Worm (Caenorhabditis elegans): ENCODE data around the gene cisd-3.1.

DNA sequence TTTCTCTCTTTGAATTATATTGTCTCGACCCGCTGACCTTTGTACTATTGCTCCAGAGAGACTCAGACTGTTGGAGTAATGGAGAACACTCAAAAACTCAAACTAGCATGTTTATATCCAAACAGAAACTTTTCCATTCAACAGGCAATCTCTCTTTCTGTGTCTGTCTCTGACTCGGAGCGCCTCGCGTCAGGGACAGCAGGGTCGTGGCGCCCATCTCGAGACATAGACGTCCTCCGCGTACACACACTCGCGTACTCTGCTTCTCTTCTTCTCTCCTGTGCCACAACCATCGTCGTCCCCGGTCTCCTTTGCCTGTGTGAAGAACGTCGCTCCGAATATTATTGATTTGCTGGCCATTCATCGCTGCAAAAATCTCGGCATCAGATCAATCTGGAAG, 9.3 kb downstream of the cisd-3.1 start:
- TF ChIP-seq snpc-4 (tag; optimal IDR thresholded peaks at IDR 0.05) (peak; percentile 23), ama-1 (optimal IDR thresholded peaks at IDR 0.05) (no peak), jun-1 (tag; optimal IDR thresholded peaks at IDR 0.05) (peak; percentile 57), unc-62 (GFP tag; optimal IDR thresholded peaks at IDR 0.05) (no peak), mep-1 (tag; optimal IDR thresholded peaks at IDR 0.05) (peak; percentile 61), ceh-82 (tag; optimal IDR thresholded peaks at IDR 0.05) (peak in 2 of 3 experiments; percentile 31 to 81), lin-13 (GFP tag; optimal IDR thresholded peaks at IDR 0.05) (peak; percentile 16), rnt-1 (tag; optimal IDR thresholded peaks at IDR 0.05) (peak; percentile 57), nhr-28 (tag; optimal IDR thresholded peaks at IDR 0.05) (no peak), pqm-1 (tag; optimal IDR thresholded peaks at IDR 0.05) (no peak), nhr-90 (tag; optimal IDR thresholded peaks at IDR 0.05; ENCODE audit: poor library complexity) (peak; percentile 24)

Measured in whole organism, L1 larva.